Worm (Caenorhabditis elegans) whole organism, mixed stage, embryonic: Measurements from ENCODE around the gene selt-1.2.

Source experiments
- M03D4.4 ChIP-seq: sonication (generic microtip); optimal IDR thresholded peaks from 2 replicates; lab custom pipeline; 2017; ENCODE audit warnings: mild to moderate bottlenecking, missing genetic modification characterization, missing compliant biosample characterization
- bed-3 ChIP-seq: fragments of 200-800 bp; sonication (Bioruptor generic); optimal IDR thresholded peaks from 3 replicates; lab custom pipeline; 2018; ENCODE audit warnings: mild to moderate bottlenecking, missing genetic modification characterization, moderate library complexity, missing compliant biosample characterization
- blmp-1 ChIP-seq: fragments of 150-350 bp; optimal IDR thresholded peaks from 2 replicates; lab custom pipeline; 2014; ENCODE audit warnings: missing biosample characterization, missing genetic modification characterization
- ceh-39 ChIP-seq: fragments of 150-350 bp; optimal IDR thresholded peaks from 2 replicates; lab custom pipeline; 2014; ENCODE audit warnings: missing biosample characterization, missing genetic modification characterization
- ceh-43 ChIP-seq: fragments of 200-800 bp; sonication (Bioruptor generic); optimal IDR thresholded peaks from 2 replicates; lab custom pipeline; 2018; ENCODE audit warnings: mild to moderate bottlenecking, missing genetic modification characterization, moderate library complexity, missing compliant biosample characterization
- drap-1 ChIP-seq: fragments of 200-800 bp; sonication (Bioruptor generic); optimal IDR thresholded peaks from 3 replicates; lab custom pipeline; 2018; ENCODE audit warnings: mild to moderate bottlenecking, missing genetic modification characterization, missing compliant biosample characterization
- elt-1 ChIP-seq: sonication (generic microtip); optimal IDR thresholded peaks from 2 replicates; lab custom pipeline; 2017; ENCODE audit warnings: missing genetic modification characterization, mild to moderate bottlenecking, missing compliant biosample characterization, antibody characterized with exemption, moderate library complexity, borderline replicate concordance; ENCODE audit not compliant: insufficient read depth
- elt-3 ChIP-seq: fragments of 150-350 bp; optimal IDR thresholded peaks from 2 replicates; lab custom pipeline; 2014; ENCODE audit warnings: missing biosample characterization, missing genetic modification characterization
- ham-2 ChIP-seq: fragments of 200-800 bp; sonication (Bioruptor generic); optimal IDR thresholded peaks from 2 replicates; lab custom pipeline; 2018; ENCODE audit warnings: mild to moderate bottlenecking, missing genetic modification characterization, missing compliant biosample characterization
- hlh-1 ChIP-seq: fragments of 150-350 bp; optimal IDR thresholded peaks from 2 replicates; lab custom pipeline; 2014; ENCODE audit warnings: missing biosample characterization, missing genetic modification reagents, missing genetic modification characterization
- lin-13 ChIP-seq: fragments of 150-350 bp; optimal IDR thresholded peaks from 2 replicates; lab custom pipeline; 2014; ENCODE audit warnings: missing biosample characterization, missing genetic modification characterization
- lsy-2 ChIP-seq: fragments of 150-350 bp; optimal IDR thresholded peaks from 2 replicates; lab custom pipeline; 2014; ENCODE audit warnings: missing biosample characterization, missing genetic modification characterization
- mab-5 ChIP-seq: fragments of 150-350 bp; optimal IDR thresholded peaks from 2 replicates; lab custom pipeline; 2014; ENCODE audit warnings: missing biosample characterization, missing genetic modification characterization
- mep-1 ChIP-seq: fragments of 150-350 bp; optimal IDR thresholded peaks from 2 replicates; lab custom pipeline; 2017; ENCODE audit warnings: missing biosample characterization, missing genetic modification reagents, missing genetic modification characterization, inconsistent platforms
- mls-2 ChIP-seq: sonication (generic microtip); optimal IDR thresholded peaks from 2 replicates; lab custom pipeline; 2016; ENCODE audit warnings: mild to moderate bottlenecking, missing genetic modification characterization, moderate library complexity, missing compliant biosample characterization
- nhr-12 ChIP-seq: fragments of 150-350 bp; optimal IDR thresholded peaks from 2 replicates; lab custom pipeline; 2014; ENCODE audit warnings: missing biosample characterization, missing genetic modification characterization
- nhr-2 ChIP-seq: fragments of 150-350 bp; optimal IDR thresholded peaks from 2 replicates; lab custom pipeline; 2014; ENCODE audit warnings: missing biosample characterization, missing genetic modification characterization
- nhr-237 ChIP-seq: fragments of 150-350 bp; optimal IDR thresholded peaks from 2 replicates; lab custom pipeline; 2014; ENCODE audit warnings: missing biosample characterization, missing genetic modification characterization
- nhr-28 ChIP-seq: fragments of 150-350 bp; optimal IDR thresholded peaks from 2 replicates; lab custom pipeline; 2014; ENCODE audit warnings: missing biosample characterization, missing genetic modification characterization
- pha-4 ChIP-seq: fragments of 150-350 bp; optimal IDR thresholded peaks from 2 replicates; lab custom pipeline; 2018; ENCODE audit warnings: missing biosample characterization, missing genetic modification reagents, missing genetic modification characterization
- sem-2 ChIP-seq: fragments of 200-800 bp; sonication (Bioruptor generic); optimal IDR thresholded peaks from 2 replicates; lab custom pipeline; 2018; ENCODE audit warnings: mild to moderate bottlenecking, missing genetic modification characterization, missing compliant biosample characterization
- snpc-4 ChIP-seq: fragments of 150-350 bp; optimal IDR thresholded peaks from 2 replicates; lab custom pipeline; 2014; ENCODE audit warnings: missing biosample characterization, missing genetic modification characterization
- sptf-1 ChIP-seq: sonication (generic microtip); optimal IDR thresholded peaks from 2 replicates; lab custom pipeline; 2017; ENCODE audit warnings: mild to moderate bottlenecking, missing genetic modification characterization, moderate library complexity, missing compliant biosample characterization
- tbx-8 ChIP-seq: fragments of 200-800 bp; sonication (Bioruptor generic); optimal IDR thresholded peaks from 2 replicates; lab custom pipeline; 2018; ENCODE audit warnings: mild to moderate bottlenecking, missing genetic modification characterization, moderate library complexity, missing compliant biosample characterization
- unc-120 ChIP-seq: sonication (generic microtip); optimal IDR thresholded peaks from 2 replicates; lab custom pipeline; 2017; ENCODE audit warnings: missing genetic modification characterization, missing compliant biosample characterization; ENCODE audit not compliant: poor library complexity, severe bottlenecking
- unc-62 ChIP-seq: fragments of 150-350 bp; optimal IDR thresholded peaks from 2 replicates; lab custom pipeline; 2014; ENCODE audit warnings: missing biosample characterization, missing genetic modification reagents, missing genetic modification characterization
- zip-8 ChIP-seq: fragments of 150-350 bp; optimal IDR thresholded peaks from 2 replicates; lab custom pipeline; 2014; ENCODE audit warnings: missing biosample characterization, missing genetic modification characterization

Gene selt-1.2

ce11 chrV:10729456-10729904 lies 17.7 kb downstream of the selt-1.2 start:
- no peak for TF ChIP-seq blmp-1
- TF ChIP-seq nhr-12: no peak
- no peak for TF ChIP-seq lsy-2 (tag; lab: Kevin White, UChicago)
- no peak for TF ChIP-seq mab-5 (tag; lab: Kevin White, UChicago)
- no peak for TF ChIP-seq bed-3 (GFP tag; lab: Kevin White, UChicago)
- TF ChIP-seq sptf-1: no peak
- TF ChIP-seq ham-2 (GFP tag; lab: Kevin White, UChicago): no peak

ce11 chrV:10727651-10728050 lies 19.5 kb downstream of the selt-1.2 start:
- TF ChIP-seq unc-120 (tag; lab: Kevin White, UChicago): peak; percentile 12
- no peak for TF ChIP-seq mep-1 (tag; lab: Kevin White, UChicago)
- peak; percentile 59 for TF ChIP-seq mab-5 (tag; lab: Kevin White, UChicago)
- TF ChIP-seq hlh-1 (tag; lab: Kevin White, UChicago): peak; percentile 13
- peak; percentile 98 for TF ChIP-seq unc-62 (GFP tag; lab: Kevin White, UChicago)

ce11 chrV:10726691-10727090 lies 20.5 kb downstream of the selt-1.2 start:
- TF ChIP-seq unc-62 (GFP tag; lab: Kevin White, UChicago): no peak
- no peak for TF ChIP-seq zip-8 (tag; lab: Kevin White, UChicago)
- no peak for TF ChIP-seq elt-1
- no peak for TF ChIP-seq blmp-1
- TF ChIP-seq ceh-39 (tag; lab: Kevin White, UChicago): no peak
- TF ChIP-seq drap-1: no peak
- no peak for TF ChIP-seq M03D4.4 (tag; lab: Kevin White, UChicago)
- no peak for TF ChIP-seq sem-2 (GFP tag; lab: Kevin White, UChicago)
- no peak for TF ChIP-seq bed-3 (GFP tag; lab: Kevin White, UChicago)
- no peak for TF ChIP-seq mep-1 (tag; lab: Kevin White, UChicago)
- no peak for TF ChIP-seq lin-13 (tag; lab: Kevin White, UChicago)
- no peak for TF ChIP-seq unc-120 (tag; lab: Kevin White, UChicago)
- TF ChIP-seq nhr-237 (tag; lab: Kevin White, UChicago): no peak

- TF ChIP-seq drap-1 (no peak), ceh-43 (GFP tag; lab: Kevin White, UChicago) (no peak), sptf-1 (no peak), M03D4.4 (tag; lab: Kevin White, UChicago) (no peak), unc-62 (GFP tag; lab: Kevin White, UChicago) (no peak), snpc-4 (tag; lab: Kevin White, UChicago) (no peak), ceh-39 (tag; lab: Kevin White, UChicago) (no peak), nhr-237 (tag; lab: Kevin White, UChicago) (no peak), mab-5 (tag; lab: Kevin White, UChicago) (no peak)
- TF ChIP-seq, all 35 proteins: peak for 0
Observed at ce11 chrV:10725424-10725951, 21.7 kb downstream of the selt-1.2 start.

- TF ChIP-seq nhr-2 (tag; lab: Kevin White, UChicago) (no peak), M03D4.4 (tag; lab: Kevin White, UChicago) (no peak)
Observed at ce11 chrV:10724472-10724871, 22.7 kb downstream of the selt-1.2 start.

ce11 chrV:10723583-10723982 lies 23.6 kb downstream of the selt-1.2 start:
- no peak for TF ChIP-seq mab-5 (tag; lab: Kevin White, UChicago)
- no peak for TF ChIP-seq elt-3 (tag; lab: Kevin White, UChicago)
- TF ChIP-seq hlh-1 (tag; lab: Kevin White, UChicago): no peak
- TF ChIP-seq pha-4 (tag; lab: Kevin White, UChicago): no peak
- TF ChIP-seq mls-2 (tag; lab: Kevin White, UChicago): no peak
- no peak for TF ChIP-seq nhr-28 (tag; lab: Kevin White, UChicago)
- no peak for TF ChIP-seq sem-2 (GFP tag; lab: Kevin White, UChicago)
- no peak for TF ChIP-seq blmp-1
- no peak for TF ChIP-seq tbx-8 (GFP tag; lab: Kevin White, UChicago)
- TF ChIP-seq nhr-12: no peak
- TF ChIP-seq nhr-237 (tag; lab: Kevin White, UChicago): no peak
